Worm (Caenorhabditis elegans): Measurements from ENCODE around the gene ceh-63.

The ceh-63 gene

ce11 chrX:3694172-3694571, 20.3 kb upstream of the ceh-63 start (continued):
- TF ChIP-seq dve-1 (tag; optimal IDR thresholded peaks at IDR 0.05; ENCODE audit: insufficient read depth), result peak; percentile 4
- no peak for TF ChIP-seq ztf-11 (tag; optimal IDR thresholded peaks at IDR 0.05)
- peak; percentile 54 for TF ChIP-seq F37D6.2 (tag; optimal IDR thresholded peaks at IDR 0.05)
- TF ChIP-seq zip-2 (tag; optimal IDR thresholded peaks at IDR 0.05), result no peak
- TF ChIP-seq mdt-29 (GFP tag; IDR thresholded peaks at IDR 0.05), result 0 out of 2 replicates have a peak, but pooled peaks have one; percentile 37
- peak; percentile 49 to 58 for TF ChIP-seq lsy-2 (tag; optimal IDR thresholded peaks at IDR 0.05)
- no peak for TF ChIP-seq duxl-1 (tag; optimal IDR thresholded peaks at IDR 0.05; ENCODE audit: poor library complexity)
- TF ChIP-seq php-3 (GFP tag; IDR thresholded peaks at IDR 0.05), result no peak

DNA sequence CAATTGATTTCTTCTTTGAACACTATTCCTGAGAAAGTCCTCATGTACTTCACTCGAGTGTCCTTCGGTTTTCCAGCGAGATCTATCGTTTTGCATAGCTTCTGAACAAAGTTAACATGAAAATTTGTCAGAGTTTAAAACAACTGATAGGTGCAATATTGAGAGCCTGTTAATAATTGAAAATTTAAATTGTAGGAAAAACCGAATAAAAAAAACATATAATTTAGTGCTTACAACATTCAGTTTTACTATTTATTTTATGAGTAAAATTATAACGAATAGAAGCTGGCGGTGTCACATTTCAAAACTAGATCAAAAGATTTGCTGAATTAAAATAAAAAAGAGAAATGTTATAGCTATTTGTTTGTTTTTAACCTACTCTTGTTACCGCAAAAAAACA, 19.3 kb upstream of the ceh-63 start, which contains the start of gene C02F12.8:
TSS of gene C02F12.8 (minus strand) at position 101 of the 400 bp plus-strand sequence.
- TF ChIP-seq fkh-10 (GFP tag; optimal IDR thresholded peaks at IDR 0.05), result no peak
- TF ChIP-seq nhr-102 (tag; optimal IDR thresholded peaks at IDR 0.05), result no peak
- TF ChIP-seq lin-15B (tag; optimal IDR thresholded peaks at IDR 0.05), result no peak
- no peak for TF ChIP-seq T20F7.1 (GFP tag; optimal IDR thresholded peaks at IDR 0.05)
- TF ChIP-seq Y105C5A.15 (GFP tag; IDR thresholded peaks at IDR 0.05), result no peak

DNA sequence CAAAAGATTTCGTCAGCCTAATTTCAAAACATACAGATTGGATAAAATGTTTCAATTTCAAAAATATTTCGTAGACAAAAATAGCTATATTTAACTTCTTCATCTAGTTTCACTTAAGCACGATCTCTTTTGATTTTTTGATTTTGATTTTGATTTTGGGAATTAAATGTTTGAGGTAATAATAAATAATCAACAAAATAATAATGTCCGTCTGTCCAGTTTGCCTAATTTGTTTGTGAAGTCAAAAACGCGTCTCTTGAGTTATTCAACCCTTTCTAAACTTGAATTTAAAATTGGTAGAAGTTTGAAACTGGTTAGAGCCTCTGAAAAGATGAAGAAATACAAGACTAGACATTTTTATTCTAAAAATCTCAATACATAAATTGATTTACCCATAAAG, 15.9 kb upstream of the ceh-63 start:
- TF ChIP-seq F10B5.3 (tag; optimal IDR thresholded peaks at IDR 0.05) (no peak), arid-1 (GFP tag; conservative IDR thresholded peaks at IDR 0.05) (no peak), spr-1 (tag; optimal IDR thresholded peaks at IDR 0.05) (no peak), unc-62 (GFP tag; optimal IDR thresholded peaks at IDR 0.05 in 1 of 2) (peak in 1 of 2 experiments; percentile 1), unc-62 (tag; optimal IDR thresholded peaks at IDR 0.05) (no peak), pqm-1 (tag; optimal IDR thresholded peaks at IDR 0.05) (no peak), aha-1 (tag) (peak; percentile 93), hlh-11 (tag; optimal IDR thresholded peaks at IDR 0.05) (no peak)

DNA sequence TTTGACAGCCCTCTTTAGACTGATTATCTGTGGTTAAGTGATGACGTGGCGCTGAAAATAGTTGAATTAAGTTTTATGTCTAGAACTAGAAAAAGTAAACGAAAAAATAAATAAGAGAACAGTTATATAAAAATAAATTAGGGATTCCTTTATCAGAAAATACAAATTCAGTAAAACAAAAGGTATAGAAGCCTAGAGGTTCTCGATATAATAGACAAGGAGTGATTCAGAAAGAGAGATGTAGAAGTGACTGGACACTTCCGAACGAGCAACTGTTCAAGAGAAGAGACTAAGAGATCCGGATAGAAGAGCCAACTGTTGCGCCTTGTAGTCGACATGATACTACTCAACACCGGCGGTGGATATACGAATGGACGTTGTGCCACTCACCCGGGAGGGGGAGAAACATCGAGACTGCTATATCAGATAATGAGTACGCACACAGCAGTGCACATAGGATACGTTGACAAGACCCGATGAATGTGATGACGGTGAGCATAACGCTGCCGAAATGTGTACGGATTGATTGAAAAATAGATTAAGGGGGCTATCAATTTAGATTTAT, 15.4 kb upstream of the ceh-63 start, which contains the start of gene tag-278:
TSS of gene tag-278 (minus strand) at position 51 of the 565 bp plus-strand sequence.
- TF ChIP-seq daf-16 (GFP tag; optimal IDR thresholded peaks at IDR 0.05), result peak in 1 of 2 experiments; percentile 59
- no peak for TF ChIP-seq daf-16 (tag; optimal IDR thresholded peaks at IDR 0.05)
- 0 out of 2 replicates have a peak, but pooled peaks have one; percentile 21 for TF ChIP-seq madf-9 (GFP tag; conservative IDR thresholded peaks at IDR 0.05)
- TF ChIP-seq hlh-11 (tag; optimal IDR thresholded peaks at IDR 0.05), result peak; percentile 6
- TF ChIP-seq nhr-11 (tag; optimal IDR thresholded peaks at IDR 0.05), result peak; percentile 43
- no peak for TF ChIP-seq snpc-1.2 (GFP tag; IDR thresholded peaks at IDR 0.05)
- TF ChIP-seq dmd-8 (GFP tag; IDR thresholded peaks at IDR 0.05), result 0 out of 2 replicates have a peak, but pooled peaks have one; percentile 15

- no peak for TF ChIP-seq daf-19 (GFP tag; conservative IDR thresholded peaks at IDR 0.05)
- TF ChIP-seq unc-62 (GFP tag; optimal IDR thresholded peaks at IDR 0.05 in 1 of 2), result peak in 1 of 2 experiments; percentile 56
- no peak for TF ChIP-seq unc-62 (tag; optimal IDR thresholded peaks at IDR 0.05)
These were observed 12.6 kb upstream of the ceh-63 start for ce11 chrX:3686420-3686819.

DNA sequence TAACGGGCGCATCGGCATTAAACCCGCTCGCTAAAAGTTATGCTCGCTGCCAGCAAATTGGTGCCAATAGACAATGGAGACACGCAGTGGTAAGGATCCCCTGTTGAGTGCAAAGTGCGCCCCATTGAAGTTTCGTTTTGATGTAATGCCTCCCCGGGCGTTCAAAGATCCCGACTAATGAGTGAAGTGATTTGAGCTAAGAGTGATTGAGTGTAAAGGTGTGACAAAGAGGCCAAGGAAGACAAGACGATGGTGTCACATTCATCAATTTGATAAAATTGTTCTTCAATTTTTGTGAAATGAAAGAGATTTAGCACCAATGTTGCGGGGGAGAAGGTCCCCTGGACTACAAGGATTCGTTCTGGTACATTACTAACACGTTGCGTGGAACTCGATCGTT, 9.2 kb upstream of the ceh-63 start:
- TF ChIP-seq lin-39 (tag; optimal IDR thresholded peaks at IDR 0.05) (no peak), T20F7.1 (GFP tag; optimal IDR thresholded peaks at IDR 0.05) (no peak), zfp-3 (GFP tag; conservative IDR thresholded peaks at IDR 0.05) (no peak), ceh-32 (tag; optimal IDR thresholded peaks at IDR 0.05; ENCODE audit: poor library complexity) (no peak), dmd-8 (GFP tag; IDR thresholded peaks at IDR 0.05) (no peak)
